Worm (Caenorhabditis elegans): ENCODE measurements around the gene sri-20.

Gene sri-20

ce11 chrV:10371177-10371576 is 2.8 kb downstream of the sri-20 start (continued):
- TF ChIP-seq F39B2.1 (GFP tag; IDR thresholded peaks at IDR 0.05) (no peak), ztf-25 (GFP tag; IDR thresholded peaks at IDR 0.05) (no peak), tbp1 (GFP tag; optimal IDR thresholded peaks at IDR 0.05) (peak; percentile 30), efl-1 (GFP tag; optimal IDR thresholded peaks at IDR 0.05) (no peak), ekl-4 (GFP tag; IDR thresholded peaks at IDR 0.05) (no peak), F33H1.4 (GFP tag; IDR thresholded peaks at IDR 0.05) (no peak), atf-7 (tag; optimal IDR thresholded peaks at IDR 0.05) (peak; percentile 4), sptf-2 (GFP tag; optimal IDR thresholded peaks at IDR 0.05) (no peak), ama-1 (optimal IDR thresholded peaks at IDR 0.05) (no peak), ama-1 (GFP tag; optimal IDR thresholded peaks at IDR 0.05) (no peak), ceh-91 (GFP tag; IDR thresholded peaks at IDR 0.05) (no peak), akir-1 (GFP tag; optimal IDR thresholded peaks at IDR 0.05) (no peak), lin-54 (GFP tag; optimal IDR thresholded peaks at IDR 0.05) (peak; percentile 28), lsl-1 (GFP tag; optimal IDR thresholded peaks at IDR 0.05) (no peak), T07F8.4 (tag; optimal IDR thresholded peaks at IDR 0.05) (no peak)

- no peak for TF ChIP-seq mel-28 (tag; optimal IDR thresholded peaks at IDR 0.05; ENCODE audit: borderline replicate concordance)
- TF ChIP-seq B0261.1 (tag; optimal IDR thresholded peaks at IDR 0.05), result no peak
- TF ChIP-seq zfh-2 (GFP tag; conservative IDR thresholded peaks at IDR 0.05), result no peak
- no peak for TF ChIP-seq F55B11.4 (tag; optimal IDR thresholded peaks at IDR 0.05; ENCODE audit: borderline replicate concordance, insufficient read depth)
- no peak for TF ChIP-seq F37B4.10 (GFP tag; IDR thresholded peaks at IDR 0.05)
- no peak for TF ChIP-seq repo-1 (tag; optimal IDR thresholded peaks at IDR 0.05)
- no peak for TF ChIP-seq snpc-4 (GFP tag; optimal IDR thresholded peaks at IDR 0.05)
- no peak for TF ChIP-seq snpc-4 (tag; optimal IDR thresholded peaks at IDR 0.05)
- no peak for TF ChIP-seq tbp1 (GFP tag; optimal IDR thresholded peaks at IDR 0.05)
- TF ChIP-seq fkh-3 (tag; optimal IDR thresholded peaks at IDR 0.05), result no peak
- TF ChIP-seq hsf-1 (GFP tag; IDR thresholded peaks at IDR 0.05), result no peak
- no peak for TF ChIP-seq F10E7.11 (tag; optimal IDR thresholded peaks at IDR 0.05)
- TF ChIP-seq ZK185.1 (tag; optimal IDR thresholded peaks at IDR 0.05; ENCODE audit: poor library complexity, severe bottlenecking), result no peak
- TF ChIP-seq atf-7 (tag; optimal IDR thresholded peaks at IDR 0.05), result no peak
- no peak for TF ChIP-seq hrde-1 (tag; optimal IDR thresholded peaks at IDR 0.05; ENCODE audit: borderline replicate concordance)
Observed at ce11 chrV:10371951-10372350, 3.6 kb downstream of the sri-20 start, which contains the start of gene ugt-49. TSS of gene ugt-49 (plus strand) at chrV:10372321.

ce11 chrV:10379293-10379692 is 10.9 kb downstream of the sri-20 start, which contains the start of gene AC3.12:
TSS of gene AC3.12 (minus strand) at chrV:10379393.
- TF ChIP-seq nfyb-1 (GFP tag; IDR thresholded peaks at IDR 0.05) (no peak), zfh-2 (GFP tag; conservative IDR thresholded peaks at IDR 0.05) (no peak), lin-35 (GFP tag; optimal IDR thresholded peaks at IDR 0.05) (no peak), dox-1 (GFP tag; IDR thresholded peaks at IDR 0.05) (no peak), madf-8 (GFP tag; conservative IDR thresholded peaks at IDR 0.05) (no peak), egl-44 (GFP tag; IDR thresholded peaks at IDR 0.05) (no peak), die-1 (tag; optimal IDR thresholded peaks at IDR 0.05) (no peak)

ce11 chrV:10379761-10380160 is 11.4 kb downstream of the sri-20 start:
- TF ChIP-seq madf-3 (GFP tag; IDR thresholded peaks at IDR 0.05) (no peak), tbp1 (GFP tag; optimal IDR thresholded peaks at IDR 0.05) (no peak), ceh-27 (GFP tag; optimal IDR thresholded peaks at IDR 0.05) (no peak), ets-4 (GFP tag; optimal IDR thresholded peaks at IDR 0.05) (no peak), fkh-3 (tag; optimal IDR thresholded peaks at IDR 0.05) (no peak), tlf-1 (GFP tag; optimal IDR thresholded peaks at IDR 0.05) (no peak), hmg-20 (GFP tag; IDR thresholded peaks at IDR 0.05) (no peak), ztf-25 (GFP tag; IDR thresholded peaks at IDR 0.05) (no peak), lsy-27 (tag; optimal IDR thresholded peaks at IDR 0.05; ENCODE audit: borderline replicate concordance, insufficient read depth) (no peak), zfh-2 (GFP tag; conservative IDR thresholded peaks at IDR 0.05) (no peak), attf-6 (GFP tag; IDR thresholded peaks at IDR 0.05) (no peak), F49E8.2 (tag; optimal IDR thresholded peaks at IDR 0.05; ENCODE audit: insufficient read depth) (no peak), hmg-1.2 (GFP tag; IDR thresholded peaks at IDR 0.05) (no peak), unc-62 (GFP tag; optimal IDR thresholded peaks at IDR 0.05) (no peak), atf-7 (tag; optimal IDR thresholded peaks at IDR 0.05) (no peak)
